Fruit fly (Drosophila melanogaster) whole organism, pupa: ENCODE results near the gene smash.
A peak's percentile ranks its signal among the peaks of the same experiment; 100 is the strongest.

Source experiments
- CG10348 ChIP-seq: fragments of 200-800 bp; sonication (Bioruptor generic); IDR thresholded peaks from 2 replicates; pipeline ENCODE4 v1.3.6; 2022; ENCODE audit warnings: missing biosample characterization, missing genetic modification characterization
- CG12605 ChIP-seq: fragments of 200-800 bp; sonication (Bioruptor generic); IDR thresholded peaks from 2 replicates; pipeline ENCODE4 v1.3.6; 2022; ENCODE audit warnings: missing biosample characterization, missing genetic modification characterization
- CG13204 ChIP-seq: fragments of 200-800 bp; sonication (Bioruptor generic); optimal IDR thresholded peaks from 2 replicates; lab custom pipeline; 2018; ENCODE audit warnings: missing biosample characterization, mild to moderate bottlenecking, missing genetic modification characterization, moderate library complexity
- CG14655 ChIP-seq: fragments of 200-800 bp; sonication (Bioruptor generic); optimal IDR thresholded peaks from 3 replicates; lab custom pipeline; 2017; ENCODE audit warnings: mild to moderate bottlenecking, missing biosample characterization, missing genetic modification reagents, missing genetic modification characterization
- CG15710 ChIP-seq: fragments of 200-800 bp; sonication (Bioruptor generic); optimal IDR thresholded peaks from 2 replicates; lab custom pipeline; 2018; ENCODE audit warnings: missing biosample characterization, mild to moderate bottlenecking, missing genetic modification characterization, moderate library complexity
- CG17806 ChIP-seq: fragments of 200-800 bp; sonication (Bioruptor generic); optimal IDR thresholded peaks from 2 replicates; lab custom pipeline; 2018; ENCODE audit warnings: missing biosample characterization, mild to moderate bottlenecking, missing genetic modification characterization, moderate library complexity
- CG32121 ChIP-seq: fragments of 200-800 bp; sonication (Bioruptor generic); IDR thresholded peaks from 2 replicates; pipeline ENCODE4 v1.3.6; 2022; ENCODE audit warnings: missing biosample characterization, missing genetic modification characterization
- CG34367 ChIP-seq: fragments of 200-800 bp; sonication (Bioruptor generic); optimal IDR thresholded peaks from 2 replicates; lab custom pipeline; 2018; ENCODE audit warnings: missing biosample characterization, mild to moderate bottlenecking, missing genetic modification characterization
- CG4496 ChIP-seq: fragments of 200-800 bp; sonication (Bioruptor generic); IDR thresholded peaks from 3 replicates; pipeline ENCODE4 v1.3.6; 2022; ENCODE audit warnings: missing biosample characterization, missing genetic modification characterization
- CG8159 ChIP-seq: fragments of 200-800 bp; sonication (Bioruptor generic); optimal IDR thresholded peaks from 3 replicates; lab custom pipeline; 2018; ENCODE audit warnings: missing biosample characterization, mild to moderate bottlenecking, missing genetic modification characterization, moderate library complexity
- CG8301 ChIP-seq: fragments of 200-800 bp; sonication (Bioruptor generic); optimal IDR thresholded peaks from 2 replicates; lab custom pipeline; 2018; ENCODE audit warnings: missing biosample characterization, mild to moderate bottlenecking, missing genetic modification characterization
- CG9948 ChIP-seq: fragments of 200-800 bp; sonication (Bioruptor generic); optimal IDR thresholded peaks from 2 replicates; lab custom pipeline; 2018; ENCODE audit warnings: missing biosample characterization, mild to moderate bottlenecking, missing genetic modification characterization, moderate library complexity
- D1 ChIP-seq: fragments of 200-800 bp; sonication (Bioruptor generic); optimal IDR thresholded peaks from 2 replicates; lab custom pipeline; 2018; ENCODE audit warnings: missing biosample characterization, mild to moderate bottlenecking, missing genetic modification characterization, moderate library complexity
- EcR ChIP-seq: fragments of 200-800 bp; sonication (Bioruptor generic); optimal IDR thresholded peaks from 3 replicates; lab custom pipeline; 2019; ENCODE audit warnings: missing biosample characterization, missing genetic modification characterization, mild to moderate bottlenecking, moderate library complexity, missing genetic modification reagents
- Ets98B ChIP-seq: fragments of 200-800 bp; sonication (Bioruptor generic); IDR thresholded peaks from 2 replicates; pipeline ENCODE4 v1.3.6; 2022; ENCODE audit warnings: missing biosample characterization, missing genetic modification characterization
- Pif1A ChIP-seq: fragments of 200-800 bp; sonication (Bioruptor generic); optimal IDR thresholded peaks from 3 replicates; lab custom pipeline; 2016; ENCODE audit warnings: missing biosample characterization, missing genetic modification characterization
- Pif1B ChIP-seq: fragments of 200-800 bp; sonication (Bioruptor generic); optimal IDR thresholded peaks from 3 replicates; lab custom pipeline; 2016; ENCODE audit warnings: missing biosample characterization, missing genetic modification characterization
- Snoo ChIP-seq: fragments of 200-800 bp; sonication (Bioruptor generic); optimal IDR thresholded peaks from 3 replicates; lab custom pipeline; 2017; ENCODE audit warnings: missing biosample characterization, mild to moderate bottlenecking, missing genetic modification characterization, inconsistent platforms
- fd96Ca ChIP-seq: fragments of 200-800 bp; sonication (Bioruptor generic); IDR thresholded peaks from 3 replicates; pipeline ENCODE4 v1.3.6; 2022; ENCODE audit warnings: missing biosample characterization, missing genetic modification characterization
- gl ChIP-seq: fragments of 200-800 bp; sonication (Bioruptor generic); optimal IDR thresholded peaks from 2 replicates; lab custom pipeline; 2018; ENCODE audit warnings: missing biosample characterization, mild to moderate bottlenecking, missing genetic modification characterization
- rn ChIP-seq: fragments of 200-800 bp; sonication (Bioruptor generic); IDR thresholded peaks from 2 replicates; pipeline ENCODE4 v1.3.6; 2022; ENCODE audit warnings: missing biosample characterization, missing genetic modification characterization

The smash gene

DNA sequence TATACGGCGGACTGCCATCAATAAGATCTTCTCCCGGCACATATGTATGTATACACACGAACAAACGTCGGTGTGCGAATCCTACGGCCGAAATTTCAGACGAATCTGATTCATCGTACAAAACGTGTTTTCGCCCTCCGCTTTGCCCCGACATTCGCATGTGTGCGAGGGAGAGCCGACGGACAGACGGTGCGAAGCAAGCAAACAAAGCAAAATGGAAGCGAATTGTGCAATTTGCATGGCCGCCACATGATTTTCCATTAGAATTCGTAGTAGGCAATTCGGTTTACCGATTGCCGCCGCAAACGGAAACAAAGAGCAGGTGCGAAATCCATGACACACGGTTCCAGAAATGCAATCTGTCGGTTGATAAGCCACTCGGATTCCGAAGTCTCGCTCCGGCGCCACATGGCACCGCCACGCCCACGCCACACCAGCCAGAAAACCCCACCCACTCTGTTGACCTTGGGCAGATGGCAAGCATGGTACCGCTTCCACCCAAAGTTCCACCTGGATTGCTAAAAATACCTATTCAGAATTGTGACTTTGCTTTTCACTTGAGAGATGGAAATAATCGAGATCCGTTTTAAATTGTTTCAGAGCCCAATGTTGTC is 9.4 kb upstream of the smash start:
- TF ChIP-seq CG8301 (no peak), Ets98B (GFP tag; lab: Robert Waterston, UW) (no peak), Pif1A (GFP tag; lab: Kevin White, UChicago) (no peak), Snoo (tag; lab: Kevin White, UChicago) (no peak), CG4496 (GFP tag; lab: Robert Waterston, UW) (peak; percentile 41; the same call in 1 of the 3 replicates)

DNA sequence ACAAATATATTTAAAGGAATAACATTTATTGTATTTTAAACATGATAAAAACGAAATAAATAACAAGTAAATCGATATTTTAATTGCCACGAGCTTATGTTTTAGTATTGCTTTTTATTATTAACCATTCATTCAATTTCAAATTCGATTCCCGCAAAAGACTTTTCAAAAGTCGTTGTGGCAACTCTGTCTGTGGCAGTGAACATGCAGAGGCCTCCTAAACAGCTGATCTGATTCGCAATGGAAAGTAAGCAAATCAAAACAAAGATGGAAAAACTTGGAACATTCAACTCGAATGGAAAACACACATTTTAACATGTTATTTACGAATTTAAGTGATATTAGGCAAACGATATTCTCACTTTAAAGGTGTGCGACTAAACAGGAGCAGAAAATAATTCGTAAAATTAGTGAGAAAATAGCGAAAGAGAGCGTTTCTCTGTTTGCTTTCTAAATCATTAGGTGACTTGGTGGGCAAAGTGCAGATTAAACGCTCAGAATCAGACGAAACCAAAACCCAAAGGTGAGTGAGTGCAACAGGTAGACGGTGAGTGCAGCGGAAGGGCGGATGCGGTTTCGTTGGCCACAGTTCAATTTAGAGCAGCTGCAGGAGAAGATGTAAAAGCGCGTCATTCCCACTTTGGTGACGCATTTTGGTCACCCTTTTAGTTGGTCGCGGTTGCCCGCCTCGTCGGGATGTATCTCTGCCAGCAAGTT is 4.7 kb upstream of the smash start, which contains the start of gene spartin:
spartin (plus strand) TSS at position 244 of the 717 bp plus-strand sequence.
- TF ChIP-seq CG8159 (tag; lab: Kevin White, UChicago) (no peak), gl (tag; lab: Kevin White, UChicago) (no peak), CG32121 (no peak), Snoo (tag; lab: Kevin White, UChicago) (no peak), Pif1B (GFP tag; lab: Kevin White, UChicago) (peak; percentile 25), CG12605 (GFP tag; lab: Robert Waterston, UW) (peak; percentile 23; the same call in 1 of the 2 replicates), CG15710 (tag; lab: Kevin White, UChicago) (peak; percentile 1), CG34367 (tag; lab: Kevin White, UChicago) (no peak), D1 (tag; lab: Kevin White, UChicago) (no peak), EcR (GFP tag; lab: Kevin White, UChicago) (peak; percentile 37)

DNA sequence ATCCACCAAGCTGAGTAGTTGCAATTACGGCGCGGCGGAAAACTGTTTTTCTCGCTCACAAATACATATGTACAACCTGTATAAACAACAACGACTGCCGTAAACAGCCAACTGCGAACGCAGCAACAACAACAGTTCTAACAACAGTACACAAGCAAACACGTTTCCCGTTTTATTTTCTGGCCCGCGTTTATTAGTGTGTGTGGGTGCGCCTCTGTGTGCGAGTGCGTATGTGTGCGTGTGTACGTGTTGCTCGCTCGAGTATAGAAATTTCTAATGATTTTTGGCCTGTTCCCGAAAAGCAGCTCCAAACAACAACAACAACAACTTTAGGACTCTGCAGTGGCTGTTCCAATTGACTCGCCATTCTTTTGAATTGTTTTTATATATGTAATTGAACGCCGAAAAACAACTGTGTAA is 565 bp downstream of the smash start:
- TF ChIP-seq CG17806 (tag; lab: Kevin White, UChicago) (no peak), CG12605 (GFP tag; lab: Robert Waterston, UW) (0 out of 2 replicates have a peak, but pooled peaks have one; percentile 2)

- TF ChIP-seq CG9948 (tag; lab: Kevin White, UChicago) (no peak), D1 (tag; lab: Kevin White, UChicago) (no peak), CG4496 (GFP tag; lab: Robert Waterston, UW) (no peak), Ets98B (GFP tag; lab: Robert Waterston, UW) (no peak), rn (GFP tag; lab: Robert Waterston, UW) (no peak), fd96Ca (peak; percentile 37; the same call in 1 of the 3 replicates), CG12605 (GFP tag; lab: Robert Waterston, UW) (no peak), EcR (GFP tag; lab: Kevin White, UChicago) (no peak), CG32121 (peak; percentile 29; the same call in 1 of the 2 replicates), CG34367 (tag; lab: Kevin White, UChicago) (no peak), CG14655 (no peak), CG15710 (tag; lab: Kevin White, UChicago) (no peak), CG13204 (no peak), gl (tag; lab: Kevin White, UChicago) (no peak), CG10348 (no peak)
Measured at dm6 chr3R:4661640-4662039, 2.3 kb downstream of the smash start.

- peak; percentile 77 for TF ChIP-seq CG14655
- TF ChIP-seq CG4496 (GFP tag; lab: Robert Waterston, UW), result peak; percentile 88
- peak; percentile 69 for TF ChIP-seq Ets98B (GFP tag; lab: Robert Waterston, UW)
- no peak for TF ChIP-seq EcR (GFP tag; lab: Kevin White, UChicago)
- peak; percentile 83 for TF ChIP-seq CG32121
- TF ChIP-seq gl (tag; lab: Kevin White, UChicago), result peak; percentile 31
- peak; percentile 72 for TF ChIP-seq CG17806 (tag; lab: Kevin White, UChicago)
- peak; percentile 46 for TF ChIP-seq CG15710 (tag; lab: Kevin White, UChicago)
- TF ChIP-seq CG8159 (tag; lab: Kevin White, UChicago), result peak; percentile 74
- TF ChIP-seq CG34367 (tag; lab: Kevin White, UChicago), result peak; percentile 21
- TF ChIP-seq rn (GFP tag; lab: Robert Waterston, UW), result peak; percentile 43; the same call in 1 of the 2 replicates
- no peak for TF ChIP-seq CG10348
- peak; percentile 37 for TF ChIP-seq Pif1B (GFP tag; lab: Kevin White, UChicago)
- no peak for TF ChIP-seq CG13204
- peak; percentile 79 for TF ChIP-seq CG8301
- peak; percentile 24 for TF ChIP-seq Snoo (tag; lab: Kevin White, UChicago)
- peak; percentile 70 for TF ChIP-seq Pif1A (GFP tag; lab: Kevin White, UChicago)
- peak; percentile 66 for TF ChIP-seq D1 (tag; lab: Kevin White, UChicago)
- TF ChIP-seq CG9948 (tag; lab: Kevin White, UChicago), result peak; percentile 58
- peak; percentile 42; the same call in 1 of the 2 replicates for TF ChIP-seq CG12605 (GFP tag; lab: Robert Waterston, UW)
- TF ChIP-seq fd96Ca, result no peak
Measured at dm6 chr3R:4663068-4663467, 3.7 kb downstream of the smash start.

DNA sequence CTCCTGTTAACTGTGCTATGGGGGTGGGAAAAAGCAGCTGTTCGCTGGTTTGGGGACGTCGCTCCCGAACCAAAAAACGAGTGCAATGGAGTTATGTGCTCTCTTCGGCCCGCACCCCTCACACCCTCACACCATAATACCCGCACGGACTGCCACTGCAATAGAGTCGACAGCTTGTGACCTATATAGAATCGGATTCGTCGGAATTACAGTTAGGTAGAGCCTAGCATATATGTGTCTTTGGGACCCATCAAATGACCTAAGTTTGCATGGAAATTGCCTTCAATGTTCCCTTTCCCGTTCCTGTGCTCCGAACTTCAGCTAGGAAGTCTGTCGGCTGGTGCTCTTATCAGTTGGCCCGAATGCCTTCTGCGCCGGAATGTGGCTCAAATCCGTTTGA is 4.8 kb downstream of the smash start:
- no peak for TF ChIP-seq CG15710 (tag; lab: Kevin White, UChicago)
- TF ChIP-seq CG34367 (tag; lab: Kevin White, UChicago), result no peak
- no peak for TF ChIP-seq CG13204
- TF ChIP-seq CG17806 (tag; lab: Kevin White, UChicago), result no peak
- no peak for TF ChIP-seq EcR (GFP tag; lab: Kevin White, UChicago)
- TF ChIP-seq Ets98B (GFP tag; lab: Robert Waterston, UW), result no peak
- TF ChIP-seq gl (tag; lab: Kevin White, UChicago), result no peak
- no peak for TF ChIP-seq CG10348
- TF ChIP-seq CG8159 (tag; lab: Kevin White, UChicago), result no peak
- TF ChIP-seq CG14655, result no peak
- TF ChIP-seq CG12605 (GFP tag; lab: Robert Waterston, UW), result no peak
- no peak for TF ChIP-seq rn (GFP tag; lab: Robert Waterston, UW)
- no peak for TF ChIP-seq Pif1A (GFP tag; lab: Kevin White, UChicago)
- TF ChIP-seq fd96Ca, result no peak
